Worm (Caenorhabditis elegans): ENCODE data around the gene F26F12.2.

- no peak for TF ChIP-seq ztf-11 (tag; optimal IDR thresholded peaks at IDR 0.05)
- no peak for TF ChIP-seq snpc-4 (tag; optimal IDR thresholded peaks at IDR 0.05)
- no peak for TF ChIP-seq nhr-28 (tag; optimal IDR thresholded peaks at IDR 0.05)
- no peak for TF ChIP-seq unc-62 (GFP tag; optimal IDR thresholded peaks at IDR 0.05)
- TF ChIP-seq flh-1 (GFP tag; optimal IDR thresholded peaks at IDR 0.05): no peak
These were observed 32.9 kb downstream of the F26F12.2 start, which contains the start of gene ZC250.5 for ce11 chrV:5805467-5805866.
